Fruit fly (Drosophila melanogaster): ENCODE data around the gene Atg1.
A peak's percentile ranks its signal among the peaks of the same experiment; 100 is the strongest.

Atg1 gene

DNA sequence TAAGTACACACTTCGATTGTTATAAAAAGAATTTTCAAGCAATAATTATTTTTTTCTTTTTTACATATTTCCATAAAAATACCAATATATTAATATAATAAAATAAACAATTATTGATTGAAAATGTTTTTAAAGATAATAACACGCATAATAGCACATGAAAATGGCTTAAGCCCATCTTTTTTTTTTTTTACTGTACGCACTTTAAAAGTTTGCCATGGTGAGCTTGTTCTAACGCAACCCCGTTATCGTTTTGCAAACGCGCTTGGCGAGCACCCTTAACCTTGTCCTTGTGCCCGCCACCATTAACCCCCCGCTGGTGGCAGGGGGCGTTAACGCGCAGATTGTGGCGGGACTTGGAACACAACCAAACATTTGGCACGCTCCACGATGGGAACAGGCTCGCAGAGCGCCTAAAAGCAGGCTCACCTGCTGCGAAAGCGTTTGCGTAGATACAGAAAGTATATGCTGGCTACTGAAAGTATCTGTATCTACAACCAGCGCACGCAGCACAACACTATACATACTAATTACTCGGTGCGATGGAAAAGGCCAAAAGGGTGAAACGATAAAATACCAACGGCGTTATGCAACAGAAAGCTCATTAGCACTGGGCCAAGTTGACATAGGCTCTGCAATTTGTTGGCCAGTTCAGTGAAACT is 29.1 kb upstream of the Atg1 start (continued):
- TF ChIP-seq Rfx (GFP tag; IDR thresholded peaks at IDR 0.05) = 0 out of 2 replicates have a peak, but pooled peaks have one; percentile 32
- peak; percentile 5 for TF ChIP-seq CG5180 (GFP tag; optimal IDR thresholded peaks at IDR 0.05)
- TF ChIP-seq rib (GFP tag; IDR thresholded peaks at IDR 0.05) = peak; percentile 51
- peak in 1 of 2 experiments; percentile 97 for TF ChIP-seq Pdp1 (GFP tag; optimal IDR thresholded peaks at IDR 0.05)
- TF ChIP-seq CG31224 (GFP tag; IDR thresholded peaks at IDR 0.05) = peak; percentile 96
- peak; percentile 33; the same call in 1 of the 2 replicates for TF ChIP-seq Adf1 (GFP tag; IDR thresholded peaks at IDR 0.05)
- TF ChIP-seq CG12071 (GFP tag; optimal IDR thresholded peaks at IDR 0.05) = peak; percentile 29
- no peak for TF ChIP-seq CG12659 (GFP tag; optimal IDR thresholded peaks at IDR 0.05)
- TF ChIP-seq exex (tag; optimal IDR thresholded peaks at IDR 0.05) = peak; percentile 15
- TF ChIP-seq oc (tag; optimal IDR thresholded peaks at IDR 0.05) = peak; percentile 38
- TF ChIP-seq Xrp1 (GFP tag; IDR thresholded peaks at IDR 0.05) = 0 out of 2 replicates have a peak, but pooled peaks have one; percentile 12
- TF ChIP-seq Hey (tag; optimal IDR thresholded peaks at IDR 0.05) = peak; percentile 58
- TF ChIP-seq CTCF (GFP tag; optimal IDR thresholded peaks at IDR 0.05) = peak; percentile 21
- peak; percentile 73 for TF ChIP-seq Med (GFP tag)
- 0 out of 2 replicates have a peak, but pooled peaks have one; percentile 61 for TF ChIP-seq chm (GFP tag; IDR thresholded peaks at IDR 0.05)
- peak; percentile 41 for TF ChIP-seq CG13894 (tag; optimal IDR thresholded peaks at IDR 0.05)
- TF ChIP-seq CG17361 (GFP tag; IDR thresholded peaks at IDR 0.05) = peak; percentile 21; the same call in 1 of the 3 replicates
- peak; percentile 44 for TF ChIP-seq lab (GFP tag; optimal IDR thresholded peaks at IDR 0.05)
- peak; percentile 77 for TF ChIP-seq ftz-f1 (GFP tag; optimal IDR thresholded peaks at IDR 0.05)
- no peak for TF ChIP-seq CG15269 (tag; optimal IDR thresholded peaks at IDR 0.05)
- peak; percentile 98 for TF ChIP-seq abd-A (tag; optimal IDR thresholded peaks at IDR 0.05)
- no peak for TF ChIP-seq Lim3 (GFP tag; IDR thresholded peaks at IDR 0.05)
- TF ChIP-seq CG8290 (GFP tag; optimal IDR thresholded peaks at IDR 0.05) = peak; percentile 88
- peak; percentile 88 to 91 for TF ChIP-seq CG8290 (tag; optimal IDR thresholded peaks at IDR 0.05)
- TF ChIP-seq CG2678 (tag; optimal IDR thresholded peaks at IDR 0.05) = no peak
- TF ChIP-seq CG16813 (GFP tag; IDR thresholded peaks at IDR 0.05; ENCODE audit: partially characterized antibody) = no peak
- TF ChIP-seq Fer2 (tag; optimal IDR thresholded peaks at IDR 0.05) = no peak
- TF ChIP-seq CG7556 (GFP tag; optimal IDR thresholded peaks at IDR 0.05) = peak; percentile 15
- peak; percentile 54; the same call in 1 of the 2 replicates for TF ChIP-seq crol (GFP tag; IDR thresholded peaks at IDR 0.05)
- TF ChIP-seq CG8478 (optimal IDR thresholded peaks at IDR 0.05) = no peak
- peak; percentile 60 for TF ChIP-seq BtbVII (GFP tag; optimal IDR thresholded peaks at IDR 0.05)
- TF ChIP-seq Six4 (GFP tag; optimal IDR thresholded peaks at IDR 0.05) = no peak
- TF ChIP-seq CG18599 (GFP tag; optimal IDR thresholded peaks at IDR 0.05) = peak; percentile 33
- no peak for TF ChIP-seq Deaf1 (tag; optimal IDR thresholded peaks at IDR 0.05)
- peak; percentile 4 for TF ChIP-seq CG6854 (GFP tag; optimal IDR thresholded peaks at IDR 0.05)
- TF ChIP-seq CG17612 (GFP tag; IDR thresholded peaks at IDR 0.05) = 0 out of 2 replicates have a peak, but pooled peaks have one; percentile 59
- peak; percentile 16 for TF ChIP-seq Sox100B (GFP tag; optimal IDR thresholded peaks at IDR 0.05)
- peak; percentile 19 for TF ChIP-seq nerfin-1 (tag; optimal IDR thresholded peaks at IDR 0.05)

DNA sequence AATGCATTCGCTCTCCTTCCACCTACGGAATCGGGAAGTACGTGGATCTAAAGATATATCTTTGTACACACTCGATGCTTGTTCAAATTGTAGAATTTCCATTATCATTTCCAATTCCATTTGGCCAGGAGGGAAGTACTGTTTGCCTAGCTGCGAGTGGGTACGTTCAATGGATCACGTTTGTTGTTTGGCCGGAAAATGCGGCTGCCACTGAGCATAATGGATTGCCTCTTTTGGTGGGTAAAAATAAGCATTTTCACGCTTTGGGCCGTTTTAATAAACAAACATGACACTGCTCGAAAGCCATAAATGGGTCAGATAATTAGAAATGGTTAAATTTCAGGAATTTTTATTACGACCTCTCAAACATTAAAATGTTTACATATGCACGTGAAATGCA is 28.4 kb upstream of the Atg1 start:
- no peak for TF ChIP-seq CHES-1-like (GFP tag; optimal IDR thresholded peaks at IDR 0.05)
- no peak for TF ChIP-seq Dip3 (GFP tag; optimal IDR thresholded peaks at IDR 0.05)
- TF ChIP-seq sd (tag; optimal IDR thresholded peaks at IDR 0.05) = peak; percentile 44
- peak; percentile 30 for TF ChIP-seq kni (GFP tag; optimal IDR thresholded peaks at IDR 0.05)
- peak; percentile 77 for TF ChIP-seq sens (GFP tag)
- TF ChIP-seq CG2199 (GFP tag; IDR thresholded peaks at IDR 0.05) = 0 out of 3 replicates have a peak, but pooled peaks have one; percentile 60
- TF ChIP-seq Med (GFP tag) = peak; percentile 8
- no peak for TF ChIP-seq CG10366 (GFP tag; IDR thresholded peaks at IDR 0.05)

All from whole organism, embryonic.